Fruit fly (Drosophila melanogaster) whole organism, embryonic: Measurements from ENCODE around the gene CG14104.

Experiments
- Antp ChIP-seq: fragments of 200-800 bp; sonication (Bioruptor generic); optimal IDR thresholded peaks from 3 replicates; lab custom pipeline; 2016; ENCODE audit warnings: missing biosample characterization, missing genetic modification characterization
- Bteb2 ChIP-seq: fragments of 200-800 bp; sonication (Bioruptor generic); optimal IDR thresholded peaks from 2 replicates; lab custom pipeline; 2016; ENCODE audit warnings: missing biosample characterization, missing genetic modification characterization
- CG10209 ChIP-seq: fragments of 200-800 bp; sonication (Bioruptor generic); optimal IDR thresholded peaks from 3 replicates; lab custom pipeline; 2017; ENCODE audit warnings: missing biosample characterization, mild to moderate bottlenecking, missing genetic modification characterization, missing genetic modification reagents
- CG10267 ChIP-seq: fragments of 200-800 bp; sonication (Bioruptor generic); optimal IDR thresholded peaks from 2 replicates; lab custom pipeline; 2018; ENCODE audit warnings: missing biosample characterization, mild to moderate bottlenecking, missing genetic modification characterization, moderate library complexity
- CG10565 ChIP-seq: fragments of 200-800 bp; sonication (Bioruptor generic); optimal IDR thresholded peaks from 3 replicates; lab custom pipeline; 2016; ENCODE audit warnings: missing biosample characterization, mild to moderate bottlenecking, missing genetic modification characterization
- CG13296 ChIP-seq: fragments of 200-800 bp; sonication (Bioruptor generic); optimal IDR thresholded peaks from 3 replicates; lab custom pipeline; 2018; ENCODE audit warnings: missing biosample characterization, mild to moderate bottlenecking, missing genetic modification characterization
- CG15269 ChIP-seq: fragments of 200-800 bp; sonication (Bioruptor generic); optimal IDR thresholded peaks from 2 replicates; lab custom pipeline; 2018; ENCODE audit warnings: missing biosample characterization, mild to moderate bottlenecking, missing genetic modification characterization, moderate library complexity
- CG15514 ChIP-seq: fragments of 200-800 bp; sonication (Bioruptor generic); optimal IDR thresholded peaks from 3 replicates; lab custom pipeline; 2017; ENCODE audit warnings: missing biosample characterization, missing genetic modification characterization, mild to moderate bottlenecking, moderate library complexity, missing genetic modification reagents
- CG1603 ChIP-seq: fragments of 200-800 bp; sonication (Bioruptor generic); optimal IDR thresholded peaks from 2 replicates; lab custom pipeline; 2019; ENCODE audit warnings: missing biosample characterization, mild to moderate bottlenecking, missing genetic modification characterization, moderate library complexity
- CG18599 ChIP-seq: fragments of 200-800 bp; sonication (Bioruptor generic); optimal IDR thresholded peaks from 3 replicates; lab custom pipeline; 2017; ENCODE audit warnings: missing biosample characterization, missing genetic modification characterization, mild to moderate bottlenecking, moderate library complexity, missing genetic modification reagents
- CG2678 ChIP-seq: fragments of 200-800 bp; sonication (Bioruptor generic); optimal IDR thresholded peaks from 3 replicates; lab custom pipeline; 2019; ENCODE audit warnings: missing biosample characterization, mild to moderate bottlenecking, missing genetic modification characterization, moderate library complexity
- CG30020 ChIP-seq: fragments of 200-800 bp; optimal IDR thresholded peaks from 2 replicates; lab custom pipeline; 2019; ENCODE audit warnings: missing biosample characterization, mild to moderate bottlenecking, missing genetic modification characterization, moderate library complexity
- CG31365 ChIP-seq: fragments of 200-800 bp; sonication (Bioruptor generic); optimal IDR thresholded peaks from 2 replicates; lab custom pipeline; 2018; ENCODE audit warnings: missing biosample characterization, mild to moderate bottlenecking, missing genetic modification characterization
- CG5180 ChIP-seq: fragments of 200-800 bp; sonication (Bioruptor generic); optimal IDR thresholded peaks from 3 replicates; lab custom pipeline; 2017; ENCODE audit warnings: missing biosample characterization, missing genetic modification characterization, mild to moderate bottlenecking, moderate library complexity, missing genetic modification reagents
- CG6689 ChIP-seq: fragments of 200-800 bp; sonication (Bioruptor generic); IDR thresholded peaks from 2 replicates; pipeline ENCODE4 v1.3.6; 2022; ENCODE audit warnings: missing biosample characterization, missing genetic modification characterization
- CG7987 ChIP-seq: fragments of 200-800 bp; sonication (Bioruptor generic); optimal IDR thresholded peaks from 2 replicates; lab custom pipeline; 2018; ENCODE audit warnings: missing biosample characterization, mild to moderate bottlenecking, missing genetic modification characterization, moderate library complexity
- Dfd ChIP-seq, 2 experiments: fragments of >200 bp; optimal IDR thresholded peaks; 2 replicates each; lab custom pipeline; 2017; ENCODE audit warnings: missing biosample characterization in 2 of 2, missing genetic modification characterization in 2 of 2
- ERR ChIP-seq: fragments of 200-800 bp; sonication (Bioruptor generic); optimal IDR thresholded peaks from 2 replicates; lab custom pipeline; 2016; ENCODE audit warnings: missing biosample characterization, missing genetic modification characterization
- HHEX ChIP-seq: fragments of 200-800 bp; sonication (Bioruptor generic); optimal IDR thresholded peaks from 3 replicates; lab custom pipeline; 2017; ENCODE audit warnings: missing biosample characterization, mild to moderate bottlenecking, missing genetic modification characterization, missing genetic modification reagents
- Hmr ChIP-seq: fragments of 200-800 bp; sonication (Bioruptor generic); optimal IDR thresholded peaks from 3 replicates; lab custom pipeline; 2017; ENCODE audit warnings: mild to moderate bottlenecking, missing biosample characterization, missing genetic modification reagents, missing genetic modification characterization
- Lpt ChIP-seq: fragments of >200 bp; optimal IDR thresholded peaks from 2 replicates; lab custom pipeline; 2018; ENCODE audit warnings: missing biosample characterization, missing genetic modification characterization
- MTF-1 ChIP-seq: fragments of 200-800 bp; sonication (Bioruptor generic); optimal IDR thresholded peaks from 2 replicates; lab custom pipeline; 2018; ENCODE audit warnings: missing biosample characterization, mild to moderate bottlenecking, missing genetic modification characterization, borderline replicate concordance
- NK7.1 ChIP-seq: fragments of 200-800 bp; sonication (Bioruptor generic); optimal IDR thresholded peaks from 3 replicates; lab custom pipeline; 2016; ENCODE audit warnings: missing biosample characterization, missing genetic modification characterization
- Neu2 ChIP-seq: fragments of 200-800 bp; sonication (Bioruptor generic); optimal IDR thresholded peaks from 3 replicates; lab custom pipeline; 2016; ENCODE audit warnings: missing biosample characterization, missing genetic modification characterization, borderline replicate concordance
- PHDP ChIP-seq: fragments of 200-800 bp; sonication (Bioruptor generic); optimal IDR thresholded peaks from 3 replicates; lab custom pipeline; 2018; ENCODE audit warnings: missing biosample characterization, mild to moderate bottlenecking, missing genetic modification characterization, moderate library complexity
- Ravus ChIP-seq: fragments of 200-800 bp; sonication (Bioruptor generic); IDR thresholded peaks from 2 replicates; pipeline ENCODE4 v1.3.6; 2022; ENCODE audit warnings: missing biosample characterization, missing genetic modification characterization
- Six4 ChIP-seq: fragments of 200-800 bp; sonication (Bioruptor generic); optimal IDR thresholded peaks from 2 replicates; lab custom pipeline; 2016; ENCODE audit warnings: missing biosample characterization, missing genetic modification characterization
- Trl ChIP-seq, 3 experiments: fragments of >200 bp in 2 of 3; fragments of 200-800 bp in 1 of 3; sonication (Bioruptor generic) in 1 of 3; optimal IDR thresholded peaks; 2 replicates in 1 of 3; 3 replicates in 2 of 3; lab custom pipeline; 2016 to 2017; ENCODE audit warnings: missing biosample characterization in 1 of 3, missing genetic modification characterization in 1 of 3
- Vsx1 ChIP-seq: fragments of 200-800 bp; sonication (Bioruptor generic); optimal IDR thresholded peaks from 2 replicates; lab custom pipeline; 2017; ENCODE audit warnings: missing biosample characterization, mild to moderate bottlenecking, missing genetic modification characterization, missing genetic modification reagents
- ap ChIP-seq: fragments of 200-800 bp; sonication (Bioruptor generic); IDR thresholded peaks from 2 replicates; pipeline ENCODE4 v1.3.6; 2022; ENCODE audit warnings: missing biosample characterization, missing genetic modification characterization
- ash1 ChIP-seq: fragments of 200-800 bp; sonication (Bioruptor generic); optimal IDR thresholded peaks from 2 replicates; lab custom pipeline; 2018; ENCODE audit warnings: missing biosample characterization, mild to moderate bottlenecking, missing genetic modification characterization
- bab2 ChIP-seq: fragments of 200-800 bp; sonication (Bioruptor generic); optimal IDR thresholded peaks from 2 replicates; lab custom pipeline; 2016; ENCODE audit warnings: missing biosample characterization, missing genetic modification characterization
- cato ChIP-seq: fragments of 200-800 bp; sonication (Bioruptor generic); optimal IDR thresholded peaks from 2 replicates; lab custom pipeline; 2016; ENCODE audit warnings: missing biosample characterization, missing genetic modification characterization, borderline replicate concordance
- dimm ChIP-seq: fragments of 200-800 bp; sonication (Bioruptor generic); IDR thresholded peaks from 2 replicates; pipeline ENCODE4 v1.3.6; 2022; ENCODE audit warnings: missing biosample characterization, missing genetic modification characterization
- dmrt99B ChIP-seq: fragments of 200-800 bp; sonication (Bioruptor generic); optimal IDR thresholded peaks from 2 replicates; lab custom pipeline; 2018; ENCODE audit warnings: missing biosample characterization, mild to moderate bottlenecking, missing genetic modification characterization, moderate library complexity
- her ChIP-seq: fragments of 200-800 bp; sonication (Bioruptor generic); optimal IDR thresholded peaks from 2 replicates; lab custom pipeline; 2016; ENCODE audit warnings: missing biosample characterization, missing genetic modification characterization
- hkb ChIP-seq, 2 experiments: fragments of 200-800 bp in 1 of 2; fragments of >200 bp in 1 of 2; sonication (Bioruptor generic) in 1 of 2; IDR thresholded peaks in 1 of 2; optimal IDR thresholded peaks in 1 of 2; 2 replicates each; pipeline versions ENCODE4 v1.3.6 to Lab custom; 2017 to 2022; ENCODE audit warnings: missing biosample characterization in 1 of 2, missing genetic modification characterization in 1 of 2
- lab ChIP-seq: fragments of 200-800 bp; sonication (Bioruptor generic); optimal IDR thresholded peaks from 3 replicates; lab custom pipeline; 2017; ENCODE audit warnings: missing biosample characterization, missing genetic modification characterization, mild to moderate bottlenecking, moderate library complexity, missing genetic modification reagents
- lmd ChIP-seq: fragments of 200-800 bp; sonication (Bioruptor generic); IDR thresholded peaks from 2 replicates; pipeline ENCODE4 v1.3.6; 2022; ENCODE audit warnings: missing biosample characterization, missing genetic modification characterization
- org-1 ChIP-seq: fragments of 200-800 bp; sonication (Bioruptor generic); optimal IDR thresholded peaks from 2 replicates; lab custom pipeline; 2017; ENCODE audit warnings: missing biosample characterization, missing genetic modification characterization
- ro ChIP-seq: fragments of 200-800 bp; sonication (Bioruptor generic); IDR thresholded peaks from 2 replicates; pipeline ENCODE4 v1.3.6; 2022; ENCODE audit warnings: missing biosample characterization, missing genetic modification characterization
- run ChIP-seq: fragments of 200-800 bp; sonication (Bioruptor generic); optimal IDR thresholded peaks from 3 replicates; lab custom pipeline; 2018; ENCODE audit warnings: missing biosample characterization, mild to moderate bottlenecking, missing genetic modification characterization
- salm ChIP-seq: fragments of 200-800 bp; sonication (Bioruptor generic); optimal IDR thresholded peaks from 2 replicates; lab custom pipeline; 2018; ENCODE audit warnings: missing biosample characterization, mild to moderate bottlenecking, missing genetic modification characterization
- sens ChIP-seq: fragments of 200-800 bp; sonication (Bioruptor generic); peaks from one replicate; lab custom pipeline; 2016; ENCODE audit warnings: missing biosample characterization, missing genetic modification characterization
- so ChIP-seq: fragments of 200-800 bp; sonication (Bioruptor generic); IDR thresholded peaks from 3 replicates; pipeline ENCODE4 v1.3.6; 2022; ENCODE audit warnings: missing biosample characterization, missing genetic modification characterization
- tna ChIP-seq: fragments of 200-800 bp; sonication (Bioruptor generic); IDR thresholded peaks from 2 replicates; pipeline ENCODE4 v1.3.6; 2022; ENCODE audit warnings: missing biosample characterization, missing genetic modification characterization; ENCODE audit not compliant: partially characterized antibody
- unpg ChIP-seq: fragments of 200-800 bp; sonication (Bioruptor generic); optimal IDR thresholded peaks from 3 replicates; lab custom pipeline; 2018; ENCODE audit warnings: missing biosample characterization, mild to moderate bottlenecking, missing genetic modification characterization, moderate library complexity

The CG14104 gene

dm6 chr3L:19848080-19848479, 41.1 kb upstream of the CG14104 start:
- no peak for TF ChIP-seq CG6689 (GFP tag; lab: Robert Waterston, UW)
- no peak for TF ChIP-seq ro
- no peak for TF ChIP-seq CG30020 (tag; lab: Kevin White, UChicago)
- peak; percentile 31 for TF ChIP-seq sens (GFP tag; lab: Kevin White, UChicago)
- TF ChIP-seq, all 482 proteins: peak for 1

DNA sequence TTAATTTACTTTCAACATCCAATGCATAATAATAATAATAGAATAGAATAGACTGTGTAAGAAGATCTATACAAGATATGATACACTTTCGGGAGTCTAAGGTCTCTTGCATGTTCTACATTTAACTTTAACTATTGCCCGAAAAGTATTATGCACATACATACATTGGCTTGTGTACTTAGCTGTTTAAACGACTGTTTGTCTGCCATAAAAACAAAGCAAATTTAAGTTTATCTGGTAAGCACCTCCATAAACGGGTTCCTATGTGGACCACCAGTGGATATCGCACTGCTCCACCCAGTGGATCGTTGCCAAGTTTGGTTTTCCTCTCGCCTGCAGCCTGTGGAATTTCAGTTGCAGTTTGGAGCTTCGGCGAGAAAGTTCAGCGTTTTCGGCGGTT, 40.0 kb upstream of the CG14104 start:
- TF ChIP-seq ap (GFP tag; lab: Robert Waterston, UW) (no peak), NK7.1 (GFP tag; lab: Kevin White, UChicago) (peak; percentile 34), dmrt99B (peak; percentile 10), CG1603 (no peak), hkb (optimal IDR thresholded peaks at IDR 0.05; lab: Kevin White, UChicago) (no peak), hkb (GFP tag; IDR thresholded peaks at IDR 0.05; lab: Robert Waterston, UW) (peak; percentile 55; the same call in 1 of the 2 replicates), PHDP (tag; lab: Kevin White, UChicago) (peak; percentile 42), Dfd (GFP tag; optimal IDR thresholded peaks at IDR 0.05; lab: Kevin White, UChicago) (no peak), CG15269 (tag; lab: Kevin White, UChicago) (peak; percentile 27), CG5180 (peak; percentile 24), CG31365 (peak; percentile 30), Bteb2 (GFP tag; lab: Kevin White, UChicago) (no peak), HHEX (GFP tag; lab: Kevin White, UChicago) (peak; percentile 41), Lpt (no peak), CG2678 (tag; lab: Kevin White, UChicago) (peak; percentile 46), ash1 (no peak), lab (peak; percentile 70), CG15514 (GFP tag; lab: Kevin White, UChicago) (peak; percentile 47), her (GFP tag; lab: Kevin White, UChicago) (no peak), Trl (optimal IDR thresholded peaks at IDR 0.05; lab: Kevin White, UChicago) (no peak), Trl (GFP tag; optimal IDR thresholded peaks at IDR 0.05; lab: Kevin White, UChicago) (peak; percentile 19), tna (GFP tag; lab: Robert Waterston, UW) (no peak), org-1 (GFP tag; lab: Kevin White, UChicago) (peak; percentile 38), lmd (GFP tag; lab: Robert Waterston, UW) (no peak), salm (peak; percentile 55), so (GFP tag; lab: Robert Waterston, UW) (no peak), ERR (GFP tag; lab: Kevin White, UChicago) (no peak), unpg (peak; percentile 52), Vsx1 (peak; percentile 63), Neu2 (GFP tag; lab: Kevin White, UChicago) (no peak), Antp (GFP tag; lab: Kevin White, UChicago) (peak; percentile 10), cato (GFP tag; lab: Kevin White, UChicago) (no peak), run (peak; percentile 25), dimm (no peak), Ravus (GFP tag; lab: Robert Waterston, UW) (no peak), Six4 (GFP tag; lab: Kevin White, UChicago) (no peak), bab2 (GFP tag; lab: Kevin White, UChicago) (no peak), CG10209 (GFP tag; lab: Kevin White, UChicago) (no peak), MTF-1 (GFP tag; lab: Kevin White, UChicago) (peak; percentile 24), Hmr (GFP tag; lab: Kevin White, UChicago) (peak; percentile 77), CG7987 (GFP tag; lab: Kevin White, UChicago) (peak; percentile 39), CG13296 (GFP tag; lab: Kevin White, UChicago) (peak; percentile 67), CG18599 (peak; percentile 55), CG10267 (no peak), CG10565 (no peak)
